Worm (Caenorhabditis elegans): ENCODE data around the gene C47E12.14.

- TF ChIP-seq ces-1 (GFP tag; optimal IDR thresholded peaks at IDR 0.05) = no peak
- TF ChIP-seq blmp-1 (tag; optimal IDR thresholded peaks at IDR 0.05) = peak; percentile 48
- TF ChIP-seq lir-3 (tag; optimal IDR thresholded peaks at IDR 0.05; ENCODE audit: poor library complexity) = no peak
- no peak for TF ChIP-seq elt-3 (tag; optimal IDR thresholded peaks at IDR 0.05)
These were observed 17.4 kb upstream of the C47E12.14 start for ce11 chrIV:9993403-9994132.
